Fruit fly (Drosophila melanogaster): Measurements from ENCODE around the gene gpp.

gpp gene

dm6 chr3R:6495938-6496337 lies 89.3 kb downstream of the gpp start:
- TF ChIP-seq CG33017 (tag; optimal IDR thresholded peaks at IDR 0.05) (no peak), CG7101 (tag; optimal IDR thresholded peaks at IDR 0.05) (no peak), Hr96 (GFP tag; optimal IDR thresholded peaks at IDR 0.05) (no peak), CG11617 (GFP tag; optimal IDR thresholded peaks at IDR 0.05) (no peak), CG12768 (GFP tag; optimal IDR thresholded peaks at IDR 0.05) (no peak), Crg-1 (GFP tag; optimal IDR thresholded peaks at IDR 0.05) (no peak), tj (GFP tag; optimal IDR thresholded peaks at IDR 0.05) (no peak), CG7045 (GFP tag; optimal IDR thresholded peaks at IDR 0.05) (no peak), kay (GFP tag; ENCODE audit: borderline replicate concordance) (no peak), cic (GFP tag; optimal IDR thresholded peaks at IDR 0.05) (no peak), toe (GFP tag; optimal IDR thresholded peaks at IDR 0.05) (no peak), Mnt (GFP tag; optimal IDR thresholded peaks at IDR 0.05) (no peak), CG1620 (GFP tag; optimal IDR thresholded peaks at IDR 0.05) (no peak)

Measured in whole organism, adult.